Fruit fly (Drosophila melanogaster): Measurements from ENCODE around the gene mtgo.

mtgo gene

DNA sequence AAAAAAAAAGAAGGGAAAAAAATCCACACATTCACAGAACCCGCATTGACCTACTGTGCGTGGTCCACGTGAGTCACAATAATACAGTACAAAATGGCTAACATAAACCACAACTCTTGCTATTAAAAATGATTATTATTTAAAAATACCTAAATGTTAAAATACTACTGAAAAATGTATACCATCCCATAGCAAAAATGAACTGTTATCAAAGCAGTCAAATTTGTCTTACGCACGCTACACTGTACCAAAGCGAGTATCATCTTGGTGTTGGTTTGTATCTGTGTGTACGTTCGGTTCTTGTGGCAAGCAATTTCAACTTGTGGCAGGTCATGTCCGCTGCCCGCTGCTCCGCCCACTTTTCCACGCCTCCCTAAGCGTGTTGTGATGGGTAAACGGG is 44.3 kb upstream of the mtgo start (continued):
- peak; percentile 84 for TF ChIP-seq CG10267 (tag; optimal IDR thresholded peaks at IDR 0.05)
- peak; percentile 76 to 95 for TF ChIP-seq eve (GFP tag; optimal IDR thresholded peaks at IDR 0.05)
- TF ChIP-seq CG2678 (tag; optimal IDR thresholded peaks at IDR 0.05) = peak; percentile 90
- TF ChIP-seq CG34376 (GFP tag; optimal IDR thresholded peaks at IDR 0.05) = peak; percentile 72
- TF ChIP-seq nmo (GFP tag; optimal IDR thresholded peaks at IDR 0.05) = peak; percentile 90
- no peak for TF ChIP-seq hbn (GFP tag; IDR thresholded peaks at IDR 0.05; ENCODE audit: partially characterized antibody)
- peak; percentile 84 for TF ChIP-seq CG17829 (tag; optimal IDR thresholded peaks at IDR 0.05)
- peak; percentile 56 for TF ChIP-seq CG6654 (GFP tag; optimal IDR thresholded peaks at IDR 0.05)
- TF ChIP-seq corto (GFP tag; optimal IDR thresholded peaks at IDR 0.05) = no peak
- TF ChIP-seq CG11247 (GFP tag; IDR thresholded peaks at IDR 0.05) = peak; percentile 89
- peak; percentile 44 for TF ChIP-seq eyg (GFP tag; optimal IDR thresholded peaks at IDR 0.05)
- no peak for TF ChIP-seq hkb (optimal IDR thresholded peaks at IDR 0.05)
- peak; percentile 94 for TF ChIP-seq hkb (GFP tag; IDR thresholded peaks at IDR 0.05)
- peak; percentile 95 for TF ChIP-seq CG13424 (tag; optimal IDR thresholded peaks at IDR 0.05)
- peak; percentile 93 for TF ChIP-seq CG12391 (tag; optimal IDR thresholded peaks at IDR 0.05)
- peak; percentile 86 for TF ChIP-seq CG9727 (GFP tag; optimal IDR thresholded peaks at IDR 0.05)
- peak; percentile 70 for TF ChIP-seq CG33213 (GFP tag; optimal IDR thresholded peaks at IDR 0.05)
- no peak for TF ChIP-seq pfk (GFP tag; optimal IDR thresholded peaks at IDR 0.05)
- peak; percentile 94 for TF ChIP-seq tgo (GFP tag; IDR thresholded peaks at IDR 0.05)
- TF ChIP-seq Tbp (GFP tag; optimal IDR thresholded peaks at IDR 0.05) = no peak
- peak; percentile 59 for TF ChIP-seq CG17802 (tag; optimal IDR thresholded peaks at IDR 0.05)
- peak; percentile 65 for TF ChIP-seq CG12236 (GFP tag; optimal IDR thresholded peaks at IDR 0.05)
- peak; percentile 42 for TF ChIP-seq CG31365 (tag; optimal IDR thresholded peaks at IDR 0.05)
- TF ChIP-seq CG30403 (GFP tag; optimal IDR thresholded peaks at IDR 0.05) = peak; percentile 89
- TF ChIP-seq sqz (GFP tag; optimal IDR thresholded peaks at IDR 0.05) = peak; percentile 87
- TF ChIP-seq Mrtf (GFP tag; IDR thresholded peaks at IDR 0.05) = peak; percentile 88
- TF ChIP-seq CTCF (GFP tag; optimal IDR thresholded peaks at IDR 0.05) = peak; percentile 11
- TF ChIP-seq CG8478 (optimal IDR thresholded peaks at IDR 0.05) = no peak
- peak; percentile 87 for TF ChIP-seq org-1 (GFP tag; optimal IDR thresholded peaks at IDR 0.05)
- peak; percentile 93 for TF ChIP-seq slbo (GFP tag; IDR thresholded peaks at IDR 0.05)
- TF ChIP-seq Ada2b (GFP tag; IDR thresholded peaks at IDR 0.05) = peak; percentile 92
- peak; percentile 32 for TF ChIP-seq CG10565 (GFP tag; optimal IDR thresholded peaks at IDR 0.05)
- TF ChIP-seq CG16815 (GFP tag; optimal IDR thresholded peaks at IDR 0.05) = peak; percentile 87
- peak; percentile 88 for TF ChIP-seq CoRest (tag; optimal IDR thresholded peaks at IDR 0.05)
- peak; percentile 93 for TF ChIP-seq dysf (GFP tag; IDR thresholded peaks at IDR 0.05)
- peak; percentile 69 for TF ChIP-seq CG4360 (GFP tag; IDR thresholded peaks at IDR 0.05)
- TF ChIP-seq Hey (tag; optimal IDR thresholded peaks at IDR 0.05) = peak; percentile 35
- peak; percentile 88 for TF ChIP-seq Aef1 (GFP tag; IDR thresholded peaks at IDR 0.05)
- peak; percentile 93 for TF ChIP-seq ATbp (GFP tag; optimal IDR thresholded peaks at IDR 0.05)
- TF ChIP-seq grn (GFP tag; optimal IDR thresholded peaks at IDR 0.05) = peak; percentile 19
- TF ChIP-seq CG1233 (GFP tag; optimal IDR thresholded peaks at IDR 0.05) = peak; percentile 84
- peak; percentile 93 for TF ChIP-seq Antp (GFP tag; optimal IDR thresholded peaks at IDR 0.05)
- peak; percentile 46 for TF ChIP-seq CG9609 (GFP tag; optimal IDR thresholded peaks at IDR 0.05)
- no peak for TF ChIP-seq tna (GFP tag; IDR thresholded peaks at IDR 0.05; ENCODE audit: partially characterized antibody)
- TF ChIP-seq CG4730 (GFP tag; IDR thresholded peaks at IDR 0.05) = peak; percentile 88
- TF ChIP-seq en (GFP tag; optimal IDR thresholded peaks at IDR 0.05) = peak; percentile 42
- no peak for TF ChIP-seq zf30C (GFP tag; optimal IDR thresholded peaks at IDR 0.05)
- peak; percentile 75 for TF ChIP-seq lbe (GFP tag; optimal IDR thresholded peaks at IDR 0.05)
- TF ChIP-seq Max (GFP tag; optimal IDR thresholded peaks at IDR 0.05) = peak; percentile 75
- no peak for TF ChIP-seq bigmax (GFP tag; optimal IDR thresholded peaks at IDR 0.05)
- TF ChIP-seq ash1 (GFP tag; optimal IDR thresholded peaks at IDR 0.05) = peak; percentile 53
- peak; percentile 64 to 92 for TF ChIP-seq dpn (GFP tag; optimal IDR thresholded peaks at IDR 0.05)
- peak; percentile 66 for TF ChIP-seq kah (GFP tag; optimal IDR thresholded peaks at IDR 0.05)

Data from whole organism, embryonic.